Fruit fly (Drosophila melanogaster): ENCODE measurements around the gene Cpr65Ax1.
A peak's percentile ranks its signal among the peaks of the same experiment; 100 is the strongest.

Cpr65Ax1 gene

dm6 chr3L:6157327-6158032, 9.7 kb upstream of the Cpr65Ax1 start, which contains the start of gene CG13297 (continued):
- peak; percentile 60; the same call in 2 of the 3 replicates for TF ChIP-seq tgo (GFP tag; IDR thresholded peaks at IDR 0.05)
- TF ChIP-seq dysf (GFP tag; IDR thresholded peaks at IDR 0.05), result peak; percentile 57; the same call in 2 of the 3 replicates
- peak; percentile 40; the same call in 1 of the 2 replicates for TF ChIP-seq sob (GFP tag; IDR thresholded peaks at IDR 0.05)
- TF ChIP-seq danr (GFP tag; IDR thresholded peaks at IDR 0.05), result peak; percentile 45; the same call in 1 of the 2 replicates
- TF ChIP-seq Dfd (GFP tag; optimal IDR thresholded peaks at IDR 0.05), result no peak
- TF ChIP-seq z (GFP tag; IDR thresholded peaks at IDR 0.05), result no peak
- TF ChIP-seq Awh (GFP tag; IDR thresholded peaks at IDR 0.05), result 0 out of 2 replicates have a peak, but pooled peaks have one; percentile 40
- peak; percentile 64 for TF ChIP-seq nerfin-1 (tag; optimal IDR thresholded peaks at IDR 0.05)
- peak; percentile 39; the same call in 1 of the 2 replicates for TF ChIP-seq ttk (GFP tag; IDR thresholded peaks at IDR 0.05)
- peak; percentile 56 for TF ChIP-seq CG10979 (tag; optimal IDR thresholded peaks at IDR 0.05)
- peak; percentile 84 for TF ChIP-seq CG31441 (GFP tag; IDR thresholded peaks at IDR 0.05)
- TF ChIP-seq unpg (GFP tag; optimal IDR thresholded peaks at IDR 0.05), result peak; percentile 54
- peak; percentile 71 for TF ChIP-seq fd96Cb (tag; optimal IDR thresholded peaks at IDR 0.05)
- TF ChIP-seq slbo (GFP tag; IDR thresholded peaks at IDR 0.05), result no peak
- TF ChIP-seq CG6813 (GFP tag; optimal IDR thresholded peaks at IDR 0.05), result peak; percentile 17
- TF ChIP-seq grau (tag; optimal IDR thresholded peaks at IDR 0.05), result peak; percentile 57
- TF ChIP-seq CG14710 (tag; optimal IDR thresholded peaks at IDR 0.05), result peak; percentile 8
- peak; percentile 32 for TF ChIP-seq CG18476 (GFP tag; optimal IDR thresholded peaks at IDR 0.05)
- TF ChIP-seq org-1 (GFP tag; optimal IDR thresholded peaks at IDR 0.05), result peak; percentile 37
- peak; percentile 22 for TF ChIP-seq Deaf1 (tag; optimal IDR thresholded peaks at IDR 0.05)
- peak in 1 of 2 experiments; percentile 76 for TF ChIP-seq Hr78 (GFP tag; optimal IDR thresholded peaks at IDR 0.05)
- TF ChIP-seq Fer3 (tag; optimal IDR thresholded peaks at IDR 0.05), result peak; percentile 35
- TF ChIP-seq D19B (GFP tag; optimal IDR thresholded peaks at IDR 0.05), result peak; percentile 30
- peak; percentile 31 for TF ChIP-seq CG12219 (GFP tag; optimal IDR thresholded peaks at IDR 0.05)
- peak; percentile 13 for TF ChIP-seq CG1602 (GFP tag; optimal IDR thresholded peaks at IDR 0.05)
- peak; percentile 45; the same call in 1 of the 3 replicates for TF ChIP-seq jigr1 (GFP tag; IDR thresholded peaks at IDR 0.05)
- TF ChIP-seq nau (GFP tag; optimal IDR thresholded peaks at IDR 0.05), result no peak
- TF ChIP-seq hkb (optimal IDR thresholded peaks at IDR 0.05), result no peak
- TF ChIP-seq hkb (GFP tag; IDR thresholded peaks at IDR 0.05), result peak; percentile 65; the same call in 1 of the 2 replicates
- peak; percentile 88 for TF ChIP-seq abd-A (tag; optimal IDR thresholded peaks at IDR 0.05)
- peak; percentile 46 for TF ChIP-seq Vsx1 (GFP tag; optimal IDR thresholded peaks at IDR 0.05)
- 0 out of 3 replicates have a peak, but pooled peaks have one; percentile 32 for TF ChIP-seq zfh1 (GFP tag; IDR thresholded peaks at IDR 0.05)
- peak; percentile 21; the same call in 1 of the 2 replicates for TF ChIP-seq ranshi (GFP tag; IDR thresholded peaks at IDR 0.05)
- no peak for TF ChIP-seq CG12769 (tag; optimal IDR thresholded peaks at IDR 0.05)
- TF ChIP-seq Antp (GFP tag; optimal IDR thresholded peaks at IDR 0.05), result no peak
- peak; percentile 45 for TF ChIP-seq ind (GFP tag; optimal IDR thresholded peaks at IDR 0.05)
- no peak for TF ChIP-seq CG7963 (GFP tag; IDR thresholded peaks at IDR 0.05; ENCODE audit: partially characterized antibody)
- peak; percentile 64 for TF ChIP-seq CG7839 (tag; optimal IDR thresholded peaks at IDR 0.05)
- peak; percentile 5 for TF ChIP-seq Spps (tag; optimal IDR thresholded peaks at IDR 0.05)
- TF ChIP-seq aop (GFP tag; IDR thresholded peaks at IDR 0.05), result no peak
- TF ChIP-seq CG15269 (tag; optimal IDR thresholded peaks at IDR 0.05), result peak; percentile 75
- no peak for TF ChIP-seq Hsf (GFP tag; optimal IDR thresholded peaks at IDR 0.05)
- TF ChIP-seq CG10147 (GFP tag; optimal IDR thresholded peaks at IDR 0.05), result peak; percentile 30
- TF ChIP-seq CG6175 (GFP tag; IDR thresholded peaks at IDR 0.05), result no peak
- peak in 1 of 2 experiments; percentile 72 for TF ChIP-seq Eip74EF (GFP tag; optimal IDR thresholded peaks at IDR 0.05)
- peak; percentile 55 for TF ChIP-seq CG7556 (GFP tag; optimal IDR thresholded peaks at IDR 0.05)
- TF ChIP-seq Rfx (GFP tag; IDR thresholded peaks at IDR 0.05), result 0 out of 2 replicates have a peak, but pooled peaks have one; percentile 22
- TF ChIP-seq Xrp1 (GFP tag; IDR thresholded peaks at IDR 0.05), result peak; percentile 33; the same call in 1 of the 2 replicates
